Worm (Caenorhabditis elegans): Measurements from ENCODE around the gene K02D10.2.

K02D10.2 gene

DNA sequence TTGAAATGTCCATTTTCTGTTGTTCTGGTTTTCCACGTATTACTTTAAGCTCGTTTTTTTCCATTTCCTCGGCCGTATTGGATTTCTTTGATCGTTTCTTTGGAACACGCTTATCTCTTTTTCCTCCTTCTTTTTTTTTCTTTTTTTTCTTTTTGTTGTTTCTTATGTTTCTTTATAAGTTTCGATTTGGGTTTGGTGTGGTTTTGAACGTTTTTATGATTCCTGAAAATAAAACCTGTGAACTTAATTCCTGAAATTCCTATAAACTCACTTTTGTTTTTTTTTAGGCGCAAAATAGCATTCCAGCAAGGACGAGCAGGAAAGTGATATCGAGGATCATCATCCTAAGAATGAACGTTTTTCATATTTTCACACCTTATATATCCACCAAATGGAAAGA is at the start of gene K02D10.2:
K02D10.2 (minus strand) TSS at position 101 of the 400 bp plus-strand sequence.
- no peak for TF ChIP-seq ceh-30 (tag; optimal IDR thresholded peaks at IDR 0.05)
- TF ChIP-seq pha-4 (tag; optimal IDR thresholded peaks at IDR 0.05) = no peak
- no peak for TF ChIP-seq F13H6.1 (tag; optimal IDR thresholded peaks at IDR 0.05)
- TF ChIP-seq tbx-2 (tag; optimal IDR thresholded peaks at IDR 0.05) = no peak
- no peak for TF ChIP-seq Y22D7AL.16 (tag; optimal IDR thresholded peaks at IDR 0.05)
- no peak for TF ChIP-seq nfya-1 (tag; optimal IDR thresholded peaks at IDR 0.05)
- TF ChIP-seq unc-86 (tag; optimal IDR thresholded peaks at IDR 0.05) = no peak
- no peak for TF ChIP-seq ceh-34 (tag; optimal IDR thresholded peaks at IDR 0.05)
- TF ChIP-seq tbx-7 (tag; optimal IDR thresholded peaks at IDR 0.05) = no peak
- no peak for TF ChIP-seq hlh-6 (tag; optimal IDR thresholded peaks at IDR 0.05)
- TF ChIP-seq unc-3 (GFP tag; conservative IDR thresholded peaks at IDR 0.05) = no peak
- TF ChIP-seq unc-3 (tag; optimal IDR thresholded peaks at IDR 0.05) = no peak
- TF ChIP-seq fkh-10 (GFP tag; optimal IDR thresholded peaks at IDR 0.05) = no peak
- TF ChIP-seq unc-55 (GFP tag; optimal IDR thresholded peaks at IDR 0.05) = no peak
- TF ChIP-seq sdc-2 (tag; optimal IDR thresholded peaks at IDR 0.05) = no peak
- TF ChIP-seq hlh-30 (tag; optimal IDR thresholded peaks at IDR 0.05; ENCODE audit: insufficient read depth) = no peak
- TF ChIP-seq pat-9 (tag; optimal IDR thresholded peaks at IDR 0.05) = no peak
- TF ChIP-seq ama-1 (optimal IDR thresholded peaks at IDR 0.05) = no peak
- TF ChIP-seq ceh-24 (tag; optimal IDR thresholded peaks at IDR 0.05) = no peak
- no peak for TF ChIP-seq eyg-1 (tag; optimal IDR thresholded peaks at IDR 0.05)
- TF ChIP-seq gmeb-2 (tag; optimal IDR thresholded peaks at IDR 0.05) = no peak

DNA sequence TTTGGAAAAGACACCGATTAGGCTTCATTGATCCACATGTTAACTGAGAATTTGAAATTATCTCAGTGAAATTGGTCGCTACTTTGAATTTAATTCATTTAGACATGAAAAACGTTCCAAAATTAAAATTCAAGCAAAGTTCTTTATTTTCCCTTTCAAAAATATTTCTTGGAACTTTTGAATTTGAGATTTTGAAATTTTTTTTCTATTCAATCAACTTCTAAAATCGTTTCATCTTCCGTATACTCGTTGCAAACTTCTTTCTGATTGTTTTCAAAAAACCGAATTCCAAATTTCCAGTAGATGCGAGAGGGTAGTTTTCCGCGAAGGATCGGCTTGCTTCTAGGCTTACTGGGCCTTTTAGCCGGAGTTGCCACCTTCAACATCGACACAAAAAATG is 47.5 kb upstream of the K02D10.2 start, which contains the start of gene pat-2:
pat-2 (plus strand) TSS at position 301 of the 400 bp plus-strand sequence.
- TF ChIP-seq sox-2 (GFP tag; IDR thresholded peaks at IDR 0.05) (no peak), nhr-232 (tag; optimal IDR thresholded peaks at IDR 0.05) (no peak), lim-6 (tag; optimal IDR thresholded peaks at IDR 0.05) (no peak), ceh-18 (tag; optimal IDR thresholded peaks at IDR 0.05) (no peak), lin-11 (tag; optimal IDR thresholded peaks at IDR 0.05) (no peak), F13H6.1 (tag; optimal IDR thresholded peaks at IDR 0.05) (no peak), gmeb-2 (tag; optimal IDR thresholded peaks at IDR 0.05) (no peak), fkh-6 (tag; optimal IDR thresholded peaks at IDR 0.05) (no peak), che-1 (tag; optimal IDR thresholded peaks at IDR 0.05) (no peak)

DNA sequence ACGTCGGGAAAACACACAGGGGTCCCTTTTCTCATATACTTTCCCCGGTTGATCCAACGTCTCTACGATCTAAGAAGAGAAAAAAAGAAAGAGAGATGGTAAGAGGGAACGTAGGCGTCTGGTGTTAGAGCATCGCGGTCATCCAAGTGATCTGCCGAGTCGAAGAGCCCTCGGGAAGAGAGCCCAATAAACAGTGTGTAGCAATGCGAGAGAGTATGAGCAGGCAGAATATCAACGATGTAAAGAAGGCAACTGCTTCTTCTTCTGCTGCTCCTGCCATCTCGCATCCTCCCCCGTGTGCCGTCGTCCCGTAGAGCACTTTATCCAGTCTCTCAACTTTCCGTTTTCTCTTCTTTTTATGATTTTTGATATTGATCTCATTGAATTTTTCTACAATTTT is 44.6 kb upstream of the K02D10.2 start:
- TF ChIP-seq fkh-6 (tag; optimal IDR thresholded peaks at IDR 0.05) = no peak
- peak; percentile 8 for TF ChIP-seq nfya-1 (tag; optimal IDR thresholded peaks at IDR 0.05)
- TF ChIP-seq rnt-1 (tag; optimal IDR thresholded peaks at IDR 0.05) = peak; percentile 62
- TF ChIP-seq lin-11 (tag; optimal IDR thresholded peaks at IDR 0.05) = no peak
- peak; percentile 70 for TF ChIP-seq ceh-18 (tag; optimal IDR thresholded peaks at IDR 0.05)
- TF ChIP-seq F13H6.1 (tag; optimal IDR thresholded peaks at IDR 0.05) = peak; percentile 5
- peak; percentile 21 for TF ChIP-seq ceh-34 (tag; optimal IDR thresholded peaks at IDR 0.05)

DNA sequence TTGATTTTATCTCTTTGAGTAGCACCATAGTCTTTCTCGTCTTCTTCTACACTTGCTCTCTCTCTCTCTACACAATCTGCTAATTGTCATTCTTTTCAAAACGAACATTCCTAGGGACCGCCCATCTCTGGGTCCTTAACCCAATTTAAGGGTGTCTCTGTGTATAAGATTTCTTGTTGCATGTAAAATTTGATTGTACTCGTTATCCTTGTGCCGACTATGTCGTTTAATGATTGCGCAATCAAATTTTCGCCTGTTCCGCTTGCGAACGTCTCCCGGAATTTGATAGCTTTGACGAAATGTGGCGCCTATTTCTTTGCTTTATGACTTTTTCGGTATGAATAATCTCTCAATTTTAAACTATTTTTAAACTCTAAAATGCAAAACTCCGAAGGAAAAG is 40.0 kb upstream of the K02D10.2 start:
- TF ChIP-seq unc-42 (tag; optimal IDR thresholded peaks at IDR 0.05) (peak; percentile 96), odd-2 (tag; optimal IDR thresholded peaks at IDR 0.05) (no peak)

DNA sequence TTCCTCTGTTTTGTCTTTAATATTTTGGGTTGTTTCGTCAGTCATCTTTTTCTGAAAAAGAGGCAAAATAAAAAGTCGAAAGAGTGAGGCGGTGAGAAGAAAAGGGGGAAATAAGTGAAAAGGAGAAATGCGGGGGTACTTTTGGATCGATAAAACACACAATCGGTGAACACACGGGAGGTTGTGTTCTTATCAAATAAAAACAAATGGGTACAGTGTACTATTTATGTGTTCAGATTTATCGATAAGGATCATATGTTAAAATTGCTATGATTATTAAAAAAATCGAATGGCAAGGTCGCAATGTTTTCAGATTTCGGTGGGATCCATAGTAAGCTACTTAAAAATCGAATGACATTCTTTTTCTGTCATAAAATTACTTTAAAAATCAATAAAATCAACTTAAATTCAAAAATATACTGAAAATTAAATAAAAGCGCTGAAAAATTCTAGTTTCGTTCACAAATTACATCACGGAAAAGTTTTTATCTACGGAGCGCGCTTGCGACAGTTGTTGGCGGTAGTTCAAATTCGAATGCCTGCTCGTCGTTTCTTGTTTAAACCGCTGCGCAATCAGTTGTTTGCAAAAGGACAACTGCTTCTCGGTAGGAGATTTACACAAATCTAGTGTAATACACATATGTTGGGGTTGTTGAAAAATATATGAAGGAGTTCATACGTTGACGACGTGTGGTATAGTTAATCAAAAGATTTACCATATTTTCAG is 38.3 kb upstream of the K02D10.2 start, which contains the start of gene prx-19:
prx-19 (minus strand) TSS at position 51 of the 727 bp plus-strand sequence.
- TF ChIP-seq npax-4 (tag; optimal IDR thresholded peaks at IDR 0.05) (no peak), madf-2 (tag; optimal IDR thresholded peaks at IDR 0.05) (no peak), unc-42 (tag; optimal IDR thresholded peaks at IDR 0.05) (peak; percentile 85), ztf-16 (tag; optimal IDR thresholded peaks at IDR 0.05) (no peak), C08G9.2 (tag; optimal IDR thresholded peaks at IDR 0.05) (no peak), hlh-30 (tag; optimal IDR thresholded peaks at IDR 0.05; ENCODE audit: insufficient read depth) (no peak), ets-4 (tag; optimal IDR thresholded peaks at IDR 0.05) (no peak), hlh-13 (GFP tag; optimal IDR thresholded peaks at IDR 0.05) (no peak), ceh-45 (GFP tag; IDR thresholded peaks at IDR 0.05) (no peak), pros-1 (tag; optimal IDR thresholded peaks at IDR 0.05) (no peak), sox-2 (GFP tag; IDR thresholded peaks at IDR 0.05) (no peak), K09A11.1 (tag; optimal IDR thresholded peaks at IDR 0.05; ENCODE audit: insufficient read depth) (no peak), nfya-1 (tag; optimal IDR thresholded peaks at IDR 0.05) (peak; percentile 43), zip-5 (tag; optimal IDR thresholded peaks at IDR 0.05) (no peak), ceh-2 (tag; optimal IDR thresholded peaks at IDR 0.05) (no peak), ceh-22 (tag; optimal IDR thresholded peaks at IDR 0.05) (no peak), unc-55 (GFP tag; optimal IDR thresholded peaks at IDR 0.05) (peak; percentile 15), ceh-48 (tag; optimal IDR thresholded peaks at IDR 0.05) (no peak), pha-2 (tag; optimal IDR thresholded peaks at IDR 0.05) (no peak), hlh-6 (tag; optimal IDR thresholded peaks at IDR 0.05) (no peak), tbx-7 (tag; optimal IDR thresholded peaks at IDR 0.05) (no peak)
